Fruit fly (Drosophila melanogaster) whole organism, pupa: ENCODE results near the gene lectin-37Da.

Experiments
- CG10348 ChIP-seq: fragments of 200-800 bp; sonication (Bioruptor generic); IDR thresholded peaks from 2 replicates; pipeline ENCODE4 v1.3.6; 2022; ENCODE audit warnings: missing biosample characterization, missing genetic modification characterization
- CG12605 ChIP-seq: fragments of 200-800 bp; sonication (Bioruptor generic); IDR thresholded peaks from 2 replicates; pipeline ENCODE4 v1.3.6; 2022; ENCODE audit warnings: missing biosample characterization, missing genetic modification characterization
- CG13204 ChIP-seq: fragments of 200-800 bp; sonication (Bioruptor generic); optimal IDR thresholded peaks from 2 replicates; lab custom pipeline; 2018; ENCODE audit warnings: missing biosample characterization, mild to moderate bottlenecking, missing genetic modification characterization, moderate library complexity
- CG14655 ChIP-seq: fragments of 200-800 bp; sonication (Bioruptor generic); optimal IDR thresholded peaks from 3 replicates; lab custom pipeline; 2017; ENCODE audit warnings: mild to moderate bottlenecking, missing biosample characterization, missing genetic modification reagents, missing genetic modification characterization
- CG15710 ChIP-seq: fragments of 200-800 bp; sonication (Bioruptor generic); optimal IDR thresholded peaks from 2 replicates; lab custom pipeline; 2018; ENCODE audit warnings: missing biosample characterization, mild to moderate bottlenecking, missing genetic modification characterization, moderate library complexity
- CG17806 ChIP-seq: fragments of 200-800 bp; sonication (Bioruptor generic); optimal IDR thresholded peaks from 2 replicates; lab custom pipeline; 2018; ENCODE audit warnings: missing biosample characterization, mild to moderate bottlenecking, missing genetic modification characterization, moderate library complexity
- CG32121 ChIP-seq: fragments of 200-800 bp; sonication (Bioruptor generic); IDR thresholded peaks from 2 replicates; pipeline ENCODE4 v1.3.6; 2022; ENCODE audit warnings: missing biosample characterization, missing genetic modification characterization
- CG34367 ChIP-seq: fragments of 200-800 bp; sonication (Bioruptor generic); optimal IDR thresholded peaks from 2 replicates; lab custom pipeline; 2018; ENCODE audit warnings: missing biosample characterization, mild to moderate bottlenecking, missing genetic modification characterization
- CG4496 ChIP-seq: fragments of 200-800 bp; sonication (Bioruptor generic); IDR thresholded peaks from 3 replicates; pipeline ENCODE4 v1.3.6; 2022; ENCODE audit warnings: missing biosample characterization, missing genetic modification characterization
- CG8159 ChIP-seq: fragments of 200-800 bp; sonication (Bioruptor generic); optimal IDR thresholded peaks from 3 replicates; lab custom pipeline; 2018; ENCODE audit warnings: missing biosample characterization, mild to moderate bottlenecking, missing genetic modification characterization, moderate library complexity
- CG8301 ChIP-seq: fragments of 200-800 bp; sonication (Bioruptor generic); optimal IDR thresholded peaks from 2 replicates; lab custom pipeline; 2018; ENCODE audit warnings: missing biosample characterization, mild to moderate bottlenecking, missing genetic modification characterization
- CG9948 ChIP-seq: fragments of 200-800 bp; sonication (Bioruptor generic); optimal IDR thresholded peaks from 2 replicates; lab custom pipeline; 2018; ENCODE audit warnings: missing biosample characterization, mild to moderate bottlenecking, missing genetic modification characterization, moderate library complexity
- D1 ChIP-seq: fragments of 200-800 bp; sonication (Bioruptor generic); optimal IDR thresholded peaks from 2 replicates; lab custom pipeline; 2018; ENCODE audit warnings: missing biosample characterization, mild to moderate bottlenecking, missing genetic modification characterization, moderate library complexity
- EcR ChIP-seq: fragments of 200-800 bp; sonication (Bioruptor generic); optimal IDR thresholded peaks from 3 replicates; lab custom pipeline; 2019; ENCODE audit warnings: missing biosample characterization, missing genetic modification characterization, mild to moderate bottlenecking, moderate library complexity, missing genetic modification reagents
- Ets98B ChIP-seq: fragments of 200-800 bp; sonication (Bioruptor generic); IDR thresholded peaks from 2 replicates; pipeline ENCODE4 v1.3.6; 2022; ENCODE audit warnings: missing biosample characterization, missing genetic modification characterization
- Pif1A ChIP-seq: fragments of 200-800 bp; sonication (Bioruptor generic); optimal IDR thresholded peaks from 3 replicates; lab custom pipeline; 2016; ENCODE audit warnings: missing biosample characterization, missing genetic modification characterization
- Pif1B ChIP-seq: fragments of 200-800 bp; sonication (Bioruptor generic); optimal IDR thresholded peaks from 3 replicates; lab custom pipeline; 2016; ENCODE audit warnings: missing biosample characterization, missing genetic modification characterization
- Snoo ChIP-seq: fragments of 200-800 bp; sonication (Bioruptor generic); optimal IDR thresholded peaks from 3 replicates; lab custom pipeline; 2017; ENCODE audit warnings: missing biosample characterization, mild to moderate bottlenecking, missing genetic modification characterization, inconsistent platforms
- fd96Ca ChIP-seq: fragments of 200-800 bp; sonication (Bioruptor generic); IDR thresholded peaks from 3 replicates; pipeline ENCODE4 v1.3.6; 2022; ENCODE audit warnings: missing biosample characterization, missing genetic modification characterization
- gl ChIP-seq: fragments of 200-800 bp; sonication (Bioruptor generic); optimal IDR thresholded peaks from 2 replicates; lab custom pipeline; 2018; ENCODE audit warnings: missing biosample characterization, mild to moderate bottlenecking, missing genetic modification characterization
- rn ChIP-seq: fragments of 200-800 bp; sonication (Bioruptor generic); IDR thresholded peaks from 2 replicates; pipeline ENCODE4 v1.3.6; 2022; ENCODE audit warnings: missing biosample characterization, missing genetic modification characterization

Gene lectin-37Da

dm6 chr2L:19454070-19454751 lies 36.1 kb downstream of the lectin-37Da start, which contains the start of gene CG10026:
TSS of gene CG10026 (plus strand) at chr2L:19454256.
- TF ChIP-seq CG34367 (tag; lab: Kevin White, UChicago) (peak; percentile 60), CG15710 (peak; percentile 69), CG8159 (tag; lab: Kevin White, UChicago) (peak; percentile 73), rn (GFP tag; lab: Robert Waterston, UW) (no peak), Pif1A (GFP tag; lab: Kevin White, UChicago) (peak; percentile 59), CG9948 (tag; lab: Kevin White, UChicago) (peak; percentile 58), EcR (GFP tag; lab: Kevin White, UChicago) (peak; percentile 99), CG17806 (tag; lab: Kevin White, UChicago) (peak; percentile 29), CG14655 (peak; percentile 61), CG32121 (GFP tag; lab: Robert Waterston, UW) (peak; percentile 11; the same call in 1 of the 2 replicates), Snoo (tag; lab: Kevin White, UChicago) (peak; percentile 52), CG12605 (no peak), CG8301 (peak; percentile 48), gl (no peak), CG13204 (GFP tag; lab: Kevin White, UChicago) (no peak), CG10348 (GFP tag; lab: Robert Waterston, UW) (no peak), Pif1B (GFP tag; lab: Kevin White, UChicago) (peak; percentile 42), fd96Ca (GFP tag; lab: Robert Waterston, UW) (no peak)

DNA sequence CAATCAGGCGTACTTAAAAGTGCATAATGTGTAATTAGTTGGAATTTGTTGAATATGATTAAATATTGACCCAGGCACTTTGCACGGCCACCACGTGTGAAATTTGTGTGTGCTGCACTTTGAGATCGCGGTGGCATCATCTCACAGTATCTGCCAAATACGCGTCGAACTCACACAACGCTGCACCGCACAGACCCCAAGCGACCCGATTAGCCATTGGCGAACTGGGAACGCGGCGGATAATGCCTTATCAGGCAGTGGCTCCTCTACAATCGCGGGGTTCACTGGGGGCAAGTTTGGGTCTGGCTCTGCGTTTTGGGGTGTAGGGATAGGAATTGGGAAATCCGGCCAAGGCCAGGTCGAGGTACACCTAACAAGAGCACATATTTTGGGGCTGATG lies 37.1 kb downstream of the lectin-37Da start:
- TF ChIP-seq Snoo (tag; lab: Kevin White, UChicago) (no peak), CG32121 (GFP tag; lab: Robert Waterston, UW) (peak; percentile 26; the same call in 1 of the 2 replicates), CG9948 (tag; lab: Kevin White, UChicago) (no peak), CG34367 (tag; lab: Kevin White, UChicago) (no peak), Pif1A (GFP tag; lab: Kevin White, UChicago) (no peak), EcR (GFP tag; lab: Kevin White, UChicago) (no peak)

- no peak for TF ChIP-seq CG12605
- no peak for TF ChIP-seq CG4496 (GFP tag; lab: Robert Waterston, UW)
- no peak for TF ChIP-seq CG8301
- TF ChIP-seq gl: no peak
- TF ChIP-seq EcR (GFP tag; lab: Kevin White, UChicago): no peak
- TF ChIP-seq fd96Ca (GFP tag; lab: Robert Waterston, UW): no peak
- TF ChIP-seq D1 (tag; lab: Kevin White, UChicago): no peak
- no peak for TF ChIP-seq CG32121 (GFP tag; lab: Robert Waterston, UW)
Observed at dm6 chr2L:19455723-19456122, 37.6 kb downstream of the lectin-37Da start.

- TF ChIP-seq CG17806 (tag; lab: Kevin White, UChicago): no peak
- TF ChIP-seq Pif1A (GFP tag; lab: Kevin White, UChicago): no peak
- no peak for TF ChIP-seq Snoo (tag; lab: Kevin White, UChicago)
- TF ChIP-seq fd96Ca (GFP tag; lab: Robert Waterston, UW): no peak
- TF ChIP-seq Pif1B (GFP tag; lab: Kevin White, UChicago): no peak
- no peak for TF ChIP-seq CG12605
- no peak for TF ChIP-seq gl
- no peak for TF ChIP-seq CG9948 (tag; lab: Kevin White, UChicago)
- TF ChIP-seq CG34367 (tag; lab: Kevin White, UChicago): no peak
- no peak for TF ChIP-seq Ets98B
- no peak for TF ChIP-seq CG32121 (GFP tag; lab: Robert Waterston, UW)
- no peak for TF ChIP-seq CG4496 (GFP tag; lab: Robert Waterston, UW)
- no peak for TF ChIP-seq CG14655
- TF ChIP-seq rn (GFP tag; lab: Robert Waterston, UW): no peak
- no peak for TF ChIP-seq D1 (tag; lab: Kevin White, UChicago)
- TF ChIP-seq CG13204 (GFP tag; lab: Kevin White, UChicago): no peak
Observed at dm6 chr2L:19457890-19458580, 39.9 kb downstream of the lectin-37Da start.

dm6 chr2L:19459404-19459803 lies 41.3 kb downstream of the lectin-37Da start:
- TF ChIP-seq gl (no peak), Snoo (tag; lab: Kevin White, UChicago) (no peak), D1 (tag; lab: Kevin White, UChicago) (no peak), CG4496 (GFP tag; lab: Robert Waterston, UW) (no peak), CG15710 (no peak), CG34367 (tag; lab: Kevin White, UChicago) (no peak), Pif1B (GFP tag; lab: Kevin White, UChicago) (no peak), CG32121 (GFP tag; lab: Robert Waterston, UW) (no peak), CG10348 (GFP tag; lab: Robert Waterston, UW) (no peak)

DNA sequence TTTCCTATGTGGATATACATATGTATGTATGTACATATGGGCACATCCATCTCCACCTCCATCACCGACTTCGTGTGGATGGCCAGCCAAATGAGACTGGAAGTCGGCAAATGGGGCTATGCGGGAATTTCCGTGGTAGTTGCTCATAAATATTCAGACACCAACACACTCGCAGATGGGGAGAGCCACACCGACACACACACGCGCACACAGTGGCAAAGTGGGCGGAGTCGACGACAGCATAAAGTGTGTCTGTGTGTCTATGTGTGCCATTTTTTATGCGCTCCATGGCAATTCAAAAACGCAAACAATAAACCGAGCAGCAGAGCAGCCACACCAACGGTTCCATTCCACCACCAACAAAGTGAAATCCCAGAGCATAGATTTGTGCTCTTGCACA lies 44.8 kb downstream of the lectin-37Da start:
- TF ChIP-seq Ets98B (peak; percentile 19; the same call in 1 of the 2 replicates), CG4496 (GFP tag; lab: Robert Waterston, UW) (peak; percentile 72; the same call in 2 of the 3 replicates), gl (no peak), CG34367 (tag; lab: Kevin White, UChicago) (no peak)
